Worm (Caenorhabditis elegans) whole organism, L2 larva: ENCODE measurements around the gene tiar-1.
A peak's percentile ranks its signal among the peaks of the same experiment; 100 is the strongest.

ENCODE experiments used
- C34F6.9 ChIP-seq: fragments of 150-350 bp; optimal IDR thresholded peaks from 2 replicates; lab custom pipeline; 2014; ENCODE audit warnings: missing biosample characterization, missing genetic modification characterization
- F13H6.1 ChIP-seq: sonication (generic microtip); optimal IDR thresholded peaks from 2 replicates; lab custom pipeline; 2016; ENCODE audit warnings: missing genetic modification characterization, missing compliant biosample characterization
- R02D3.7 ChIP-seq: fragments of 150-350 bp; optimal IDR thresholded peaks from 2 replicates; lab custom pipeline; 2014; ENCODE audit warnings: missing biosample characterization, missing genetic modification characterization
- Y55F3AM.14 ChIP-seq: fragments of 200-800 bp; sonication (Bioruptor generic); optimal IDR thresholded peaks from 2 replicates; lab custom pipeline; 2018; ENCODE audit warnings: mild to moderate bottlenecking, missing genetic modification characterization, missing compliant biosample characterization
- ZK546.5 ChIP-seq: sonication (generic microtip); optimal IDR thresholded peaks from 2 replicates; lab custom pipeline; 2017; ENCODE audit warnings: missing biosample characterization, missing genetic modification characterization
- alr-1 ChIP-seq: fragments of 150-350 bp; optimal IDR thresholded peaks from 2 replicates; lab custom pipeline; 2014; ENCODE audit warnings: missing biosample characterization, missing genetic modification characterization
- aly-2 ChIP-seq: fragments of 150-350 bp; optimal IDR thresholded peaks from 2 replicates; lab custom pipeline; 2014; ENCODE audit warnings: missing biosample characterization, missing genetic modification characterization
- ama-1 ChIP-seq: fragments of 150-350 bp; optimal IDR thresholded peaks from 2 replicates; lab custom pipeline; 2018; ENCODE audit warnings: inconsistent platforms
- ceh-16 ChIP-seq: fragments of 150-350 bp; optimal IDR thresholded peaks from 2 replicates; lab custom pipeline; 2014; ENCODE audit warnings: missing biosample characterization, missing genetic modification characterization
- ceh-82 ChIP-seq: fragments of 150-350 bp; optimal IDR thresholded peaks from 2 replicates; lab custom pipeline; 2014; ENCODE audit warnings: missing biosample characterization, missing genetic modification characterization
- crh-2 ChIP-seq: sonication (generic microtip); optimal IDR thresholded peaks from 2 replicates; lab custom pipeline; 2017; ENCODE audit warnings: missing biosample characterization, missing genetic modification characterization
- dmd-4 ChIP-seq: sonication (generic microtip); optimal IDR thresholded peaks from 2 replicates; lab custom pipeline; 2017; ENCODE audit warnings: missing biosample characterization, missing genetic modification characterization
- elt-1 ChIP-seq: fragments of 150-350 bp; optimal IDR thresholded peaks from 2 replicates; lab custom pipeline; 2014; ENCODE audit warnings: missing biosample characterization, missing genetic modification characterization
- elt-3 ChIP-seq: sonication (generic microtip); optimal IDR thresholded peaks from 2 replicates; lab custom pipeline; 2017; ENCODE audit warnings: missing biosample characterization, missing genetic modification characterization
- fos-1 ChIP-seq: fragments of 150-350 bp; optimal IDR thresholded peaks from 2 replicates; lab custom pipeline; 2014; ENCODE audit warnings: missing biosample characterization, missing genetic modification characterization
- gmeb-1 ChIP-seq: fragments of 150-350 bp; optimal IDR thresholded peaks from 2 replicates; lab custom pipeline; 2014; ENCODE audit warnings: missing biosample characterization, missing genetic modification characterization
- lin-11 ChIP-seq: fragments of 150-350 bp; sonication (generic microtip); optimal IDR thresholded peaks from 2 replicates; lab custom pipeline; 2014; ENCODE audit warnings: missing biosample characterization, missing genetic modification characterization, inconsistent platforms, mixed read lengths
- lin-13 ChIP-seq: fragments of 150-350 bp; optimal IDR thresholded peaks from 2 replicates; lab custom pipeline; 2014; ENCODE audit warnings: missing biosample characterization, missing genetic modification reagents, missing genetic modification characterization
- lin-39 ChIP-seq: fragments of 150-350 bp; optimal IDR thresholded peaks from 2 replicates; lab custom pipeline; 2014; ENCODE audit warnings: missing biosample characterization, missing genetic modification reagents, missing genetic modification characterization
- lsy-2 ChIP-seq, 2 experiments: fragments of 150-350 bp in 1 of 2; sonication (generic microtip) in 1 of 2; optimal IDR thresholded peaks; 2 replicates each; lab custom pipeline; 2014 to 2017; ENCODE audit warnings: missing biosample characterization in 2 of 2, missing genetic modification characterization in 2 of 2
- mab-5 ChIP-seq: fragments of 150-350 bp; optimal IDR thresholded peaks from 2 replicates; lab custom pipeline; 2014; ENCODE audit warnings: missing biosample characterization, missing genetic modification characterization
- mdl-1 ChIP-seq, 2 experiments: fragments of 150-350 bp in 1 of 2; sonication (generic microtip) in 1 of 2; optimal IDR thresholded peaks; 2 replicates each; lab custom pipeline; 2017; ENCODE audit warnings: missing biosample characterization in 2 of 2, missing genetic modification characterization in 2 of 2
- nhr-10 ChIP-seq: sonication (generic microtip); optimal IDR thresholded peaks from 2 replicates; lab custom pipeline; 2017; ENCODE audit warnings: missing biosample characterization, missing genetic modification characterization
- nhr-11 ChIP-seq: fragments of 150-350 bp; optimal IDR thresholded peaks from 2 replicates; lab custom pipeline; 2014; ENCODE audit warnings: missing biosample characterization, missing genetic modification characterization
- nhr-12 ChIP-seq: fragments of 150-350 bp; optimal IDR thresholded peaks from 2 replicates; lab custom pipeline; 2014; ENCODE audit warnings: missing biosample characterization, missing genetic modification characterization
- nhr-129 ChIP-seq: fragments of 150-350 bp; optimal IDR thresholded peaks from 2 replicates; lab custom pipeline; 2014; ENCODE audit warnings: missing biosample characterization, missing genetic modification characterization
- nhr-21 ChIP-seq: fragments of 150-350 bp; optimal IDR thresholded peaks from 2 replicates; lab custom pipeline; 2014; ENCODE audit warnings: missing biosample characterization, missing genetic modification characterization
- nhr-237 ChIP-seq: fragments of 150-350 bp; optimal IDR thresholded peaks from 2 replicates; lab custom pipeline; 2014; ENCODE audit warnings: missing biosample characterization, missing genetic modification characterization
- nhr-6 ChIP-seq: fragments of 150-350 bp; optimal IDR thresholded peaks from 2 replicates; lab custom pipeline; 2014; ENCODE audit warnings: missing biosample characterization, missing genetic modification characterization
- nhr-77 ChIP-seq: fragments of 150-350 bp; optimal IDR thresholded peaks from 2 replicates; lab custom pipeline; 2014; ENCODE audit warnings: missing biosample characterization, missing genetic modification characterization
- peb-1 ChIP-seq: fragments of 150-350 bp; optimal IDR thresholded peaks from 2 replicates; lab custom pipeline; 2014; ENCODE audit warnings: missing biosample characterization, missing genetic modification characterization
- sem-4 ChIP-seq: fragments of 150-350 bp; optimal IDR thresholded peaks from 2 replicates; lab custom pipeline; 2014; ENCODE audit warnings: missing biosample characterization, missing genetic modification reagents, missing genetic modification characterization
- skn-1 ChIP-seq: sonication (generic microtip); optimal IDR thresholded peaks from 2 replicates; lab custom pipeline; 2017; ENCODE audit warnings: missing biosample characterization, missing genetic modification characterization
- sma-3 ChIP-seq: sonication (generic microtip); optimal IDR thresholded peaks from 2 replicates; lab custom pipeline; 2016; ENCODE audit warnings: missing genetic modification reagents, missing genetic modification characterization, missing compliant biosample characterization
- sma-9 ChIP-seq, 2 experiments: fragments of 150-350 bp in 1 of 2; sonication (generic microtip) in 1 of 2; optimal IDR thresholded peaks; 2 replicates each; lab custom pipeline; 2014 to 2016; ENCODE audit warnings: missing genetic modification characterization in 2 of 2, mild to moderate bottlenecking in 1 of 2, missing biosample characterization in 1 of 2, missing compliant biosample characterization in 1 of 2, missing genetic modification reagents in 1 of 2, moderate library complexity in 1 of 2
- snpc-4 ChIP-seq: fragments of 150-350 bp; optimal IDR thresholded peaks from 2 replicates; lab custom pipeline; 2014; ENCODE audit warnings: missing biosample characterization, missing genetic modification characterization
- unc-39 ChIP-seq: fragments of 150-350 bp; optimal IDR thresholded peaks from 2 replicates; lab custom pipeline; 2014; ENCODE audit warnings: missing biosample characterization, missing genetic modification characterization
- unc-55 ChIP-seq: fragments of 150-350 bp; sonication (generic microtip); optimal IDR thresholded peaks from 3 replicates; lab custom pipeline; 2014; ENCODE audit warnings: missing biosample characterization, missing genetic modification reagents, missing genetic modification characterization
- unc-62 ChIP-seq: fragments of 150-350 bp; optimal IDR thresholded peaks from 2 replicates; lab custom pipeline; 2014; ENCODE audit warnings: missing biosample characterization, missing genetic modification reagents, missing genetic modification characterization
- ztf-1 ChIP-seq: fragments of 200-800 bp; sonication (Bioruptor generic); conservative IDR thresholded peaks from 2 replicates; pipeline ENCODE4 v1.3.6; 2022; ENCODE audit warnings: missing genetic modification characterization, missing compliant biosample characterization
- ztf-4 ChIP-seq: fragments of 150-350 bp; optimal IDR thresholded peaks from 2 replicates; lab custom pipeline; 2014; ENCODE audit warnings: missing biosample characterization, missing genetic modification characterization

Gene tiar-1

DNA sequence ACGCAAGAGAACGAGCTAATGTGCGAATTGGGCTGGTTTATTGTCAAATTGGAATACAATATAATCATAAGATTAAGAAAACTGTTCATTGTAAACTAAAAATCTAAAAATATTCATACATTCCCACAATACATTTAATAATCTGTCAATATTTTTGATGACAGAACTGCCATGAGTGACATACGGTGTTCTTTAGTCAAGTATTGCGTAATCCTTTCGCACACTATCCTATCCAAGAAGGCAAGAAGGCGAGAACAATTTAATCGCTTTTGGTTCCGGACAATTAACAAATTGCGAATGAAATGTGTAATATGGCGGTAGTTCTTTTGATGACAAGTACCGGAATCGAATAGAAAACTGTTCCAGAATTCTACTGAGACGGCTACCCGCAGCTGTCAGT, 20.3 kb upstream of the tiar-1 start:
- TF ChIP-seq nhr-21 (tag; lab: Kevin White, UChicago) (no peak), aly-2 (tag; lab: Kevin White, UChicago) (no peak), dmd-4 (tag; lab: Kevin White, UChicago) (no peak), nhr-237 (no peak), ceh-82 (tag; lab: Kevin White, UChicago) (no peak), peb-1 (no peak), sma-3 (GFP tag; lab: Kevin White, UChicago) (no peak), fos-1 (tag; lab: Kevin White, UChicago) (no peak), mdl-1 (tag; optimal IDR thresholded peaks at IDR 0.05; lab: Kevin White, UChicago) (no peak), nhr-11 (tag; lab: Kevin White, UChicago) (no peak), lin-39 (no peak), ztf-1 (GFP tag; lab: Robert Waterston, UW) (no peak), R02D3.7 (tag; lab: Kevin White, UChicago) (no peak), snpc-4 (tag; lab: Kevin White, UChicago) (no peak)

DNA sequence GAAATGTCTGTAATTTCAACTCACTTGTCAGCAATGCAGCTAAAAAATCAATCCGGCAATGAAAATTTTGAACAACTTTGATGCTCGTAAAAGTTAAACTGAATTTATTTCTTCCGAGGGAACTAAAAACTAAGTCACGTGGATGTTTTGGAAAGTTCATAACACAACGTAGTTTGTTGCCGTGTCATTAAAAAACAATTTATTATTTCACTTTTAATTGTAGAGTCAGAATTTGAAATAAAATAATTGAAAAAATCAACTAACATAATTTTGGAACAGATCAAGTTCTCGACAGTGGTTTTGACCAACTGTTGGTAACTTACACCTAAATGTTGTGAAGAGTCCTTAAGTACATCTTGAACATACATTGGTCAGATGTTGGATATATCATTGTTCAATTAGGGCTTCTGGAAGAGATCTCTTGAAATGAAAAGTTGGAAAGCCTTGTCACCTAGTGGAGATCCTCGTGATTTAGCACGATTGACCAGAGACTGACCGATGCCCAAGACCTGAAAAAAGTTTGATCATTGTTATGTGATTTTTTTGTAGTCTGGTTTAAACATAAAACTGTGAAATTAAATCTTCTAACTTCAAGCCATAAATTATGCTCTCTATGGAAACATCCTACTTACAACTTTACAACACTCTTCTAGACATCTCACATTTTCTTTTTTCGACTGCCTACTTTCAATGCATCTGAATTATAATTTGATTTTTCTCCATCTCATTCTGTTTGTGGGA, 15.9 kb upstream of the tiar-1 start, which contains the start of the genes C18A3.7 and C18A3.11:
C18A3.7 (minus strand) TSS at position 101 of the 741 bp plus-strand sequence.
C18A3.11 (plus strand) TSS at position 691 of the 741 bp plus-strand sequence.
- no peak for TF ChIP-seq unc-55 (GFP tag; lab: Kevin White, UChicago)
- no peak for TF ChIP-seq peb-1
- TF ChIP-seq lsy-2 (tag; optimal IDR thresholded peaks at IDR 0.05; lab: Kevin White, UChicago) = no peak
- no peak for TF ChIP-seq unc-62 (GFP tag; lab: Kevin White, UChicago)
- TF ChIP-seq ztf-4 (tag; lab: Kevin White, UChicago) = no peak
- no peak for TF ChIP-seq R02D3.7 (tag; lab: Kevin White, UChicago)
- no peak for TF ChIP-seq elt-1 (tag; lab: Kevin White, UChicago)
- TF ChIP-seq unc-39 = no peak
- TF ChIP-seq skn-1 (tag; lab: Kevin White, UChicago) = no peak
- TF ChIP-seq Y55F3AM.14 (GFP tag; lab: Kevin White, UChicago) = no peak
- TF ChIP-seq lin-11 (tag; lab: Kevin White, UChicago) = no peak
- no peak for TF ChIP-seq nhr-6 (tag; lab: Kevin White, UChicago)

DNA sequence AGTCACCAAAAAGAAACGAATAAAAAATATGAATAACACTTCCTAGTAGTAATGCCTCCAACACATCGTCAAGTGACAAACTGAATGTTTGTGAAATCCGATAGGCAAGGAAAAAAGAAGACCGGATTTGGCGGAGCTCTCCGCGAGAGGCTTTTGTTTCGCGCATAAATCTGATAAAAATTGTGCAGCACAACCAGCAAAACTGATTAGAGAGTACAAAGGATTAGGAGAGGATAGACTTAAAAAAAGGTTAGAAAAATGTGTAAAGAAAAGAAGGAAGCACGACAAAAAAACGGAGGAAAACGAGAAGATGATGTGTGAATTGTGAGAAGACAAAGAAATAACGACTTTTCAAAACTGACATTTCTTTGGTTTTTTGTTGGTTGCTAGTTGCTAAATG, 13.1 kb upstream of the tiar-1 start, which contains the start of gene rab-3:
rab-3 (minus strand) TSS at position 147 of the 400 bp plus-strand sequence.
- TF ChIP-seq alr-1 (tag; lab: Kevin White, UChicago) (no peak), mdl-1 (tag; optimal IDR thresholded peaks at IDR 0.05; lab: Kevin White, UChicago) (no peak), C34F6.9 (tag; lab: Kevin White, UChicago) (peak; percentile 10), R02D3.7 (tag; lab: Kevin White, UChicago) (no peak), elt-3 (no peak), mab-5 (tag; lab: Kevin White, UChicago) (no peak), nhr-6 (tag; lab: Kevin White, UChicago) (no peak), nhr-77 (tag; lab: Kevin White, UChicago) (no peak)

DNA sequence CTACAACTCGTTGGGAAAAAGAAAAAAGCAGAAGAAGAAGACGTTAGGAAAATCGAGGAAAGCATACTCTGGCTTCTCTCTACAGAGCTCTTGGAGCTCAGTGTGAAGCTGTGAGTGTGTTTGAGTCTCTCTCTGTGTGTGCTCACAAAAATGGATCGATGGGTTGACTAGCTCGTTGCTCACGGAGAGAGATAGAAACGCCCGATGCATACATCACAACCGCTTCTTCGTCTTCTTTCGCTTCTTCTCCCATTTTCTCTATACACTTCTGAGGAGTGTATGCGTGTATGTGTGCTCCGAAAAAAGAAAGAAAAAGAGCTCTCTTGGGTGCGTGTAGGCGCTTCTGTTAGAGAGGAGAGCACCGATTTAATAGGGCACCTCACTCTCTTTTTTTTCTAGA, 10.5 kb upstream of the tiar-1 start:
- TF ChIP-seq ama-1 (lab: Kevin White, UChicago) (no peak), unc-39 (no peak), peb-1 (no peak), lin-11 (tag; lab: Kevin White, UChicago) (peak; percentile 89), nhr-12 (tag; lab: Kevin White, UChicago) (no peak), lsy-2 (tag; optimal IDR thresholded peaks at IDR 0.05; lab: Kevin White, UChicago) (peak; percentile 22 to 59), elt-3 (no peak), nhr-237 (no peak), mdl-1 (tag; optimal IDR thresholded peaks at IDR 0.05; lab: Kevin White, UChicago) (peak in 1 of 2 experiments; percentile 55), unc-55 (GFP tag; lab: Kevin White, UChicago) (peak; percentile 96), nhr-21 (tag; lab: Kevin White, UChicago) (no peak), elt-1 (tag; lab: Kevin White, UChicago) (no peak), R02D3.7 (tag; lab: Kevin White, UChicago) (no peak), F13H6.1 (tag; lab: Kevin White, UChicago) (peak; percentile 52), nhr-129 (tag; lab: Kevin White, UChicago) (peak; percentile 89), alr-1 (tag; lab: Kevin White, UChicago) (no peak), sma-9 (GFP tag; optimal IDR thresholded peaks at IDR 0.05; lab: Kevin White, UChicago) (peak; percentile 53), sma-9 (tag; optimal IDR thresholded peaks at IDR 0.05; lab: Kevin White, UChicago) (no peak), lin-13 (GFP tag; lab: Kevin White, UChicago) (peak; percentile 38), ZK546.5 (no peak), ceh-16 (tag; lab: Kevin White, UChicago) (no peak), nhr-6 (tag; lab: Kevin White, UChicago) (peak; percentile 82), gmeb-1 (tag; lab: Kevin White, UChicago) (no peak), nhr-11 (tag; lab: Kevin White, UChicago) (no peak), Y55F3AM.14 (GFP tag; lab: Kevin White, UChicago) (peak; percentile 54), dmd-4 (tag; lab: Kevin White, UChicago) (no peak), snpc-4 (tag; lab: Kevin White, UChicago) (peak; percentile 64), unc-62 (GFP tag; lab: Kevin White, UChicago) (no peak), sma-3 (GFP tag; lab: Kevin White, UChicago) (no peak), ztf-1 (GFP tag; lab: Robert Waterston, UW) (no peak), ceh-82 (tag; lab: Kevin White, UChicago) (peak; percentile 3), fos-1 (tag; lab: Kevin White, UChicago) (no peak), nhr-10 (tag; lab: Kevin White, UChicago) (no peak), C34F6.9 (tag; lab: Kevin White, UChicago) (peak; percentile 88), skn-1 (tag; lab: Kevin White, UChicago) (no peak), crh-2 (tag; lab: Kevin White, UChicago) (peak; percentile 80), sem-4 (peak; percentile 53), nhr-77 (tag; lab: Kevin White, UChicago) (no peak)
